Fruit fly (Drosophila melanogaster) Kc167 (cell line): ENCODE results near the gene Muc18B.

ENCODE experiments used
- Myc ChIP-seq: fragments of >200 bp; optimal IDR thresholded peaks from 2 replicates; lab custom pipeline; 2017; ENCODE audit warnings: missing external identifiers
- h ChIP-seq: fragments of >200 bp; optimal IDR thresholded peaks from 3 replicates; lab custom pipeline; 2018; ENCODE audit warnings: missing external identifiers
- insv ChIP-seq: fragments of >200 bp; optimal IDR thresholded peaks from 3 replicates; lab custom pipeline; 2018; ENCODE audit warnings: missing external identifiers
- psq ChIP-seq: fragments of >200 bp; optimal IDR thresholded peaks from 2 replicates; lab custom pipeline; 2017; ENCODE audit warnings: missing external identifiers
- ttk ChIP-seq: sonication (Bioruptor generic); optimal IDR thresholded peaks from 2 replicates; lab custom pipeline; 2017; ENCODE audit warnings: missing external identifiers

DNA sequence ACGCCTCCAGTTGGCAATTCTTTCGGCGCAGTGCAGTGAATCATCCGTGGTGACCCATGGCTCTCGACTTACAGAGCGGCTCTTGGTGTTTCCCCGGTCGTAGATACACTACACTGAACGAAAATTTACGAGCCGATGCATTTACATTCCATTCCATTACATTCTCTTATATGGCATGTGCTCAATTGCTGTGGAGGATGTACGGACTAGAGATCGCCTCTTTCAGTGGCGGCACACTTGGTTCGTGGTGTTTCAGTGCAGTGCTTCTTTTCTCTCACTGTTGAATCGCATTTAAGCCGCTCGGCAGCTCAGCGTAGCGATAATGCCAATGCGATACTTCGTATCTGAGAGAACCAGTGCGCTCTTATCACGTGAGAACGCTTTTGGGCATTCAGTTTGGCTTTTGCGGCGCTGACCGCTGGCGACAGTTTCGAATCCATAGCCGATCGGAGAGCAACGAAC is 27.7 kb upstream of the Muc18B start, which contains the start of gene Mec2:
- no peak for TF ChIP-seq h (lab: Kevin White, UChicago)
- TF ChIP-seq ttk (lab: Kevin White, UChicago): no peak
- TF ChIP-seq psq (lab: Kevin White, UChicago): no peak
- no peak for TF ChIP-seq insv
- TF ChIP-seq Myc: no peak
